Worm (Caenorhabditis elegans) whole organism, L2 larva: ENCODE results near the gene F11D11.4.

Experiments used
- C34F6.9 ChIP-seq: fragments of 150-350 bp; optimal IDR thresholded peaks from 2 replicates; lab custom pipeline; 2014; ENCODE audit warnings: missing biosample characterization, missing genetic modification characterization
- F13H6.1 ChIP-seq: sonication (generic microtip); optimal IDR thresholded peaks from 2 replicates; lab custom pipeline; 2016; ENCODE audit warnings: missing genetic modification characterization, missing compliant biosample characterization
- R02D3.7 ChIP-seq: fragments of 150-350 bp; optimal IDR thresholded peaks from 2 replicates; lab custom pipeline; 2014; ENCODE audit warnings: missing biosample characterization, missing genetic modification characterization
- Y55F3AM.14 ChIP-seq: fragments of 200-800 bp; sonication (Bioruptor generic); optimal IDR thresholded peaks from 2 replicates; lab custom pipeline; 2018; ENCODE audit warnings: mild to moderate bottlenecking, missing genetic modification characterization, missing compliant biosample characterization
- ZK546.5 ChIP-seq: sonication (generic microtip); optimal IDR thresholded peaks from 2 replicates; lab custom pipeline; 2017; ENCODE audit warnings: missing biosample characterization, missing genetic modification characterization
- alr-1 ChIP-seq: fragments of 150-350 bp; optimal IDR thresholded peaks from 2 replicates; lab custom pipeline; 2014; ENCODE audit warnings: missing biosample characterization, missing genetic modification characterization
- aly-2 ChIP-seq: fragments of 150-350 bp; optimal IDR thresholded peaks from 2 replicates; lab custom pipeline; 2014; ENCODE audit warnings: missing biosample characterization, missing genetic modification characterization
- ama-1 ChIP-seq: fragments of 150-350 bp; optimal IDR thresholded peaks from 2 replicates; lab custom pipeline; 2018; ENCODE audit warnings: inconsistent platforms
- ceh-16 ChIP-seq: fragments of 150-350 bp; optimal IDR thresholded peaks from 2 replicates; lab custom pipeline; 2014; ENCODE audit warnings: missing biosample characterization, missing genetic modification characterization
- ceh-82 ChIP-seq: fragments of 150-350 bp; optimal IDR thresholded peaks from 2 replicates; lab custom pipeline; 2014; ENCODE audit warnings: missing biosample characterization, missing genetic modification characterization
- crh-2 ChIP-seq: sonication (generic microtip); optimal IDR thresholded peaks from 2 replicates; lab custom pipeline; 2017; ENCODE audit warnings: missing biosample characterization, missing genetic modification characterization
- egl-27 ChIP-seq: sonication (generic microtip); optimal IDR thresholded peaks from 3 replicates; lab custom pipeline; 2017; ENCODE audit warnings: missing biosample characterization, missing genetic modification reagents, missing genetic modification characterization
- elt-1 ChIP-seq: fragments of 150-350 bp; optimal IDR thresholded peaks from 2 replicates; lab custom pipeline; 2014; ENCODE audit warnings: missing biosample characterization, missing genetic modification characterization
- elt-3 ChIP-seq: sonication (generic microtip); optimal IDR thresholded peaks from 2 replicates; lab custom pipeline; 2017; ENCODE audit warnings: missing biosample characterization, missing genetic modification characterization
- fos-1 ChIP-seq: fragments of 150-350 bp; optimal IDR thresholded peaks from 2 replicates; lab custom pipeline; 2014; ENCODE audit warnings: missing biosample characterization, missing genetic modification characterization
- gmeb-1 ChIP-seq: fragments of 150-350 bp; optimal IDR thresholded peaks from 2 replicates; lab custom pipeline; 2014; ENCODE audit warnings: missing biosample characterization, missing genetic modification characterization
- lin-11 ChIP-seq: fragments of 150-350 bp; sonication (generic microtip); optimal IDR thresholded peaks from 2 replicates; lab custom pipeline; 2014; ENCODE audit warnings: missing biosample characterization, missing genetic modification characterization, inconsistent platforms, mixed read lengths
- lin-13 ChIP-seq: fragments of 150-350 bp; optimal IDR thresholded peaks from 2 replicates; lab custom pipeline; 2014; ENCODE audit warnings: missing biosample characterization, missing genetic modification reagents, missing genetic modification characterization
- lin-39 ChIP-seq: fragments of 150-350 bp; optimal IDR thresholded peaks from 2 replicates; lab custom pipeline; 2014; ENCODE audit warnings: missing biosample characterization, missing genetic modification reagents, missing genetic modification characterization
- lsy-2 ChIP-seq, 2 experiments: fragments of 150-350 bp in 1 of 2; sonication (generic microtip) in 1 of 2; optimal IDR thresholded peaks; 2 replicates each; lab custom pipeline; 2014 to 2017; ENCODE audit warnings: missing biosample characterization in 2 of 2, missing genetic modification characterization in 2 of 2
- mab-5 ChIP-seq: fragments of 150-350 bp; optimal IDR thresholded peaks from 2 replicates; lab custom pipeline; 2014; ENCODE audit warnings: missing biosample characterization, missing genetic modification characterization
- mbf-1 ChIP-seq: sonication (generic microtip); optimal IDR thresholded peaks from 2 replicates; lab custom pipeline; 2017; ENCODE audit warnings: missing biosample characterization, missing genetic modification characterization
- mdl-1 ChIP-seq, 2 experiments: fragments of 150-350 bp in 1 of 2; sonication (generic microtip) in 1 of 2; optimal IDR thresholded peaks; 2 replicates each; lab custom pipeline; 2017; ENCODE audit warnings: missing biosample characterization in 2 of 2, missing genetic modification characterization in 2 of 2
- nhr-10 ChIP-seq: sonication (generic microtip); optimal IDR thresholded peaks from 2 replicates; lab custom pipeline; 2017; ENCODE audit warnings: missing biosample characterization, missing genetic modification characterization
- nhr-11 ChIP-seq: fragments of 150-350 bp; optimal IDR thresholded peaks from 2 replicates; lab custom pipeline; 2014; ENCODE audit warnings: missing biosample characterization, missing genetic modification characterization
- nhr-12 ChIP-seq: fragments of 150-350 bp; optimal IDR thresholded peaks from 2 replicates; lab custom pipeline; 2014; ENCODE audit warnings: missing biosample characterization, missing genetic modification characterization
- nhr-129 ChIP-seq: fragments of 150-350 bp; optimal IDR thresholded peaks from 2 replicates; lab custom pipeline; 2014; ENCODE audit warnings: missing biosample characterization, missing genetic modification characterization
- nhr-21 ChIP-seq: fragments of 150-350 bp; optimal IDR thresholded peaks from 2 replicates; lab custom pipeline; 2014; ENCODE audit warnings: missing biosample characterization, missing genetic modification characterization
- nhr-23 ChIP-seq: fragments of 150-350 bp; optimal IDR thresholded peaks from 2 replicates; lab custom pipeline; 2014; ENCODE audit warnings: missing biosample characterization, missing genetic modification reagents, missing genetic modification characterization
- nhr-237 ChIP-seq: fragments of 150-350 bp; optimal IDR thresholded peaks from 2 replicates; lab custom pipeline; 2014; ENCODE audit warnings: missing biosample characterization, missing genetic modification characterization
- nhr-25 ChIP-seq: fragments of 150-350 bp; sonication (generic microtip); optimal IDR thresholded peaks from 3 replicates; lab custom pipeline; 2014; ENCODE audit warnings: missing biosample characterization, missing genetic modification characterization
- nhr-6 ChIP-seq: fragments of 150-350 bp; optimal IDR thresholded peaks from 2 replicates; lab custom pipeline; 2014; ENCODE audit warnings: missing biosample characterization, missing genetic modification characterization
- nhr-77 ChIP-seq: fragments of 150-350 bp; optimal IDR thresholded peaks from 2 replicates; lab custom pipeline; 2014; ENCODE audit warnings: missing biosample characterization, missing genetic modification characterization
- peb-1 ChIP-seq: fragments of 150-350 bp; optimal IDR thresholded peaks from 2 replicates; lab custom pipeline; 2014; ENCODE audit warnings: missing biosample characterization, missing genetic modification characterization
- sem-4 ChIP-seq: fragments of 150-350 bp; optimal IDR thresholded peaks from 2 replicates; lab custom pipeline; 2014; ENCODE audit warnings: missing biosample characterization, missing genetic modification reagents, missing genetic modification characterization
- skn-1 ChIP-seq: sonication (generic microtip); optimal IDR thresholded peaks from 2 replicates; lab custom pipeline; 2017; ENCODE audit warnings: missing biosample characterization, missing genetic modification characterization
- sma-3 ChIP-seq: sonication (generic microtip); optimal IDR thresholded peaks from 2 replicates; lab custom pipeline; 2016; ENCODE audit warnings: missing genetic modification reagents, missing genetic modification characterization, missing compliant biosample characterization
- sma-9 ChIP-seq, 2 experiments: fragments of 150-350 bp in 1 of 2; sonication (generic microtip) in 1 of 2; optimal IDR thresholded peaks; 2 replicates each; lab custom pipeline; 2014 to 2016; ENCODE audit warnings: missing genetic modification characterization in 2 of 2, mild to moderate bottlenecking in 1 of 2, missing biosample characterization in 1 of 2, missing compliant biosample characterization in 1 of 2, missing genetic modification reagents in 1 of 2, moderate library complexity in 1 of 2
- snpc-4 ChIP-seq: fragments of 150-350 bp; optimal IDR thresholded peaks from 2 replicates; lab custom pipeline; 2014; ENCODE audit warnings: missing biosample characterization, missing genetic modification characterization
- unc-39 ChIP-seq: fragments of 150-350 bp; optimal IDR thresholded peaks from 2 replicates; lab custom pipeline; 2014; ENCODE audit warnings: missing biosample characterization, missing genetic modification characterization
- unc-55 ChIP-seq: fragments of 150-350 bp; sonication (generic microtip); optimal IDR thresholded peaks from 3 replicates; lab custom pipeline; 2014; ENCODE audit warnings: missing biosample characterization, missing genetic modification reagents, missing genetic modification characterization
- unc-62 ChIP-seq: fragments of 150-350 bp; optimal IDR thresholded peaks from 2 replicates; lab custom pipeline; 2014; ENCODE audit warnings: missing biosample characterization, missing genetic modification reagents, missing genetic modification characterization
- zag-1 ChIP-seq: fragments of 150-350 bp; optimal IDR thresholded peaks from 2 replicates; lab custom pipeline; 2014; ENCODE audit warnings: missing biosample characterization, missing genetic modification characterization
- ztf-1 ChIP-seq: fragments of 200-800 bp; sonication (Bioruptor generic); conservative IDR thresholded peaks from 2 replicates; pipeline ENCODE4 v1.3.6; 2022; ENCODE audit warnings: missing genetic modification characterization, missing compliant biosample characterization
- ztf-11 ChIP-seq: sonication (generic microtip); optimal IDR thresholded peaks from 2 replicates; lab custom pipeline; 2017; ENCODE audit warnings: missing biosample characterization, missing genetic modification characterization
- ztf-4 ChIP-seq: fragments of 150-350 bp; optimal IDR thresholded peaks from 2 replicates; lab custom pipeline; 2014; ENCODE audit warnings: missing biosample characterization, missing genetic modification characterization

Gene F11D11.4

ce11 chrV:18721873-18722272 lies 39.3 kb upstream of the F11D11.4 start:
- TF ChIP-seq crh-2 (tag; lab: Kevin White, UChicago) = no peak
- no peak for TF ChIP-seq zag-1 (tag; lab: Kevin White, UChicago)
- TF ChIP-seq nhr-21 (tag; lab: Kevin White, UChicago) = no peak
- no peak for TF ChIP-seq mbf-1 (tag; lab: Kevin White, UChicago)
- TF ChIP-seq nhr-6 (tag; lab: Kevin White, UChicago) = no peak
- TF ChIP-seq sem-4 (tag; lab: Kevin White, UChicago) = no peak
- TF ChIP-seq mab-5 = no peak
- no peak for TF ChIP-seq ZK546.5 (tag; lab: Kevin White, UChicago)
- no peak for TF ChIP-seq elt-1 (tag; lab: Kevin White, UChicago)
- no peak for TF ChIP-seq lin-11 (tag; lab: Kevin White, UChicago)
- no peak for TF ChIP-seq ztf-11 (tag; lab: Kevin White, UChicago)

ce11 chrV:18722510-18723299 lies 38.5 kb upstream of the F11D11.4 start:
- TF ChIP-seq gmeb-1 (tag; lab: Kevin White, UChicago) = no peak
- no peak for TF ChIP-seq nhr-21 (tag; lab: Kevin White, UChicago)
- TF ChIP-seq nhr-12 = no peak
- TF ChIP-seq unc-55 = no peak
- no peak for TF ChIP-seq mdl-1 (tag; optimal IDR thresholded peaks at IDR 0.05; lab: Kevin White, UChicago)
- no peak for TF ChIP-seq nhr-25

- TF ChIP-seq ama-1 (lab: Kevin White, UChicago) (no peak), zag-1 (tag; lab: Kevin White, UChicago) (peak; percentile 72), ztf-11 (tag; lab: Kevin White, UChicago) (no peak), ztf-4 (no peak), mdl-1 (tag; optimal IDR thresholded peaks at IDR 0.05; lab: Kevin White, UChicago) (peak; percentile 16 to 66), sma-9 (GFP tag; optimal IDR thresholded peaks at IDR 0.05; lab: Kevin White, UChicago) (no peak), sma-9 (tag; optimal IDR thresholded peaks at IDR 0.05; lab: Kevin White, UChicago) (no peak), aly-2 (tag; lab: Kevin White, UChicago) (no peak), ztf-1 (GFP tag; lab: Robert Waterston, UW) (no peak), elt-3 (no peak), lin-39 (tag; lab: Kevin White, UChicago) (no peak), R02D3.7 (tag; lab: Kevin White, UChicago) (no peak), ceh-16 (tag; lab: Kevin White, UChicago) (no peak), lin-13 (GFP tag; lab: Kevin White, UChicago) (peak; percentile 79), peb-1 (tag; lab: Kevin White, UChicago) (no peak), crh-2 (tag; lab: Kevin White, UChicago) (peak; percentile 89), alr-1 (no peak), nhr-6 (tag; lab: Kevin White, UChicago) (peak; percentile 67), gmeb-1 (tag; lab: Kevin White, UChicago) (peak; percentile 85), nhr-12 (no peak), nhr-77 (tag; lab: Kevin White, UChicago) (no peak), F13H6.1 (peak; percentile 89), ZK546.5 (tag; lab: Kevin White, UChicago) (no peak), unc-55 (peak; percentile 76), fos-1 (peak; percentile 70), lsy-2 (tag; optimal IDR thresholded peaks at IDR 0.05; lab: Kevin White, UChicago) (peak; percentile 72 to 92), nhr-23 (tag; lab: Kevin White, UChicago) (no peak), nhr-237 (no peak), mab-5 (peak; percentile 87), skn-1 (no peak), snpc-4 (tag; lab: Kevin White, UChicago) (peak; percentile 80), sma-3 (no peak), sem-4 (tag; lab: Kevin White, UChicago) (peak; percentile 46), Y55F3AM.14 (GFP tag; lab: Kevin White, UChicago) (no peak), mbf-1 (tag; lab: Kevin White, UChicago) (no peak), unc-62 (GFP tag; lab: Kevin White, UChicago) (no peak), egl-27 (tag; lab: Kevin White, UChicago) (no peak), unc-39 (tag; lab: Kevin White, UChicago) (no peak), lin-11 (tag; lab: Kevin White, UChicago) (no peak), elt-1 (tag; lab: Kevin White, UChicago) (no peak), ceh-82 (tag; lab: Kevin White, UChicago) (peak; percentile 34), nhr-11 (tag; lab: Kevin White, UChicago) (no peak), nhr-25 (peak; percentile 74), C34F6.9 (tag; lab: Kevin White, UChicago) (peak; percentile 93), nhr-10 (no peak), nhr-21 (tag; lab: Kevin White, UChicago) (peak; percentile 58), nhr-129 (peak; percentile 83)
These were observed 37.6 kb upstream of the F11D11.4 start for ce11 chrV:18723604-18724003.
